Worm (Caenorhabditis elegans) whole organism, young adult: ENCODE results near the gene Y57G11C.31.

Experiments used
- B0336.3 ChIP-seq: fragments of 200-800 bp; sonication (Bioruptor generic); IDR thresholded peaks from 2 replicates; pipeline ENCODE4 v1.3.6; 2022; ENCODE audit warnings: missing genetic modification characterization, missing compliant biosample characterization
- C06A6.2 ChIP-seq: fragments of 200-800 bp; sonication (Bioruptor generic); conservative IDR thresholded peaks from 2 replicates; pipeline ENCODE4 v1.3.6; 2022; ENCODE audit warnings: missing genetic modification characterization, missing compliant biosample characterization
- D2030.7 ChIP-seq: fragments of 200-800 bp; sonication (Bioruptor generic); IDR thresholded peaks from 2 replicates; pipeline ENCODE4 v1.3.6; 2022; ENCODE audit warnings: missing genetic modification reagents, missing genetic modification characterization, missing compliant biosample characterization
- F10E7.11 ChIP-seq: sonication (generic microtip); optimal IDR thresholded peaks from 2 replicates; lab custom pipeline; 2017; ENCODE audit warnings: mild to moderate bottlenecking, missing genetic modification characterization, moderate library complexity, missing compliant biosample characterization
- F33H1.4 ChIP-seq: fragments of 200-800 bp; sonication (Bioruptor generic); IDR thresholded peaks from 2 replicates; pipeline ENCODE4 v1.3.6; 2022; ENCODE audit warnings: missing genetic modification reagents, missing genetic modification characterization, missing compliant biosample characterization
- F55B11.4 ChIP-seq: sonication (generic microtip); optimal IDR thresholded peaks from 2 replicates; lab custom pipeline; 2016; ENCODE audit warnings: missing compliant biosample characterization, missing genetic modification characterization, borderline replicate concordance; ENCODE audit not compliant: insufficient read depth
- K12H6.12 ChIP-seq: fragments of 200-800 bp; sonication (Bioruptor generic); optimal IDR thresholded peaks from 2 replicates; lab custom pipeline; 2018; ENCODE audit warnings: mild to moderate bottlenecking, missing genetic modification characterization, missing compliant biosample characterization
- Y53G8AR.9 ChIP-seq: fragments of 200-800 bp; sonication (Bioruptor generic); conservative IDR thresholded peaks from 2 replicates; pipeline ENCODE4 v1.3.6; 2022; ENCODE audit warnings: missing genetic modification reagents, missing genetic modification characterization, missing compliant biosample characterization
- Y79H2A.3 ChIP-seq: fragments of 200-800 bp; sonication (Bioruptor generic); conservative IDR thresholded peaks from 2 replicates; pipeline ENCODE4 v1.3.6; 2022; ENCODE audit warnings: missing genetic modification reagents, missing genetic modification characterization, missing compliant biosample characterization
- akir-1 ChIP-seq: fragments of 200-800 bp; sonication (Bioruptor generic); optimal IDR thresholded peaks from 2 replicates; lab custom pipeline; 2018; ENCODE audit warnings: mild to moderate bottlenecking, missing genetic modification characterization, moderate library complexity, missing compliant biosample characterization
- aptf-2 ChIP-seq: fragments of 200-800 bp; sonication (Bioruptor generic); conservative IDR thresholded peaks from 2 replicates; pipeline ENCODE4 v1.3.6; 2022; ENCODE audit warnings: missing genetic modification reagents, missing genetic modification characterization, missing compliant biosample characterization
- athp-1 ChIP-seq: sonication (generic microtip); optimal IDR thresholded peaks from 2 replicates; lab custom pipeline; 2017; ENCODE audit warnings: mild to moderate bottlenecking, missing genetic modification characterization, missing compliant biosample characterization
- attf-6 ChIP-seq: fragments of 200-800 bp; sonication (Bioruptor generic); IDR thresholded peaks from 2 replicates; pipeline ENCODE4 v1.3.6; 2022; ENCODE audit warnings: missing genetic modification reagents, missing genetic modification characterization, missing compliant biosample characterization
- cebp-2 ChIP-seq: fragments of 200-800 bp; sonication (Bioruptor generic); IDR thresholded peaks from 2 replicates; pipeline ENCODE4 v1.3.6; 2022; ENCODE audit warnings: missing genetic modification characterization, missing compliant biosample characterization
- egrh-3 ChIP-seq: fragments of 200-800 bp; sonication (Bioruptor generic); IDR thresholded peaks from 2 replicates; pipeline ENCODE4 v1.3.6; 2022; ENCODE audit warnings: missing genetic modification reagents, missing genetic modification characterization, missing compliant biosample characterization
- fkh-3 ChIP-seq: sonication (generic microtip); optimal IDR thresholded peaks from 2 replicates; lab custom pipeline; 2016; ENCODE audit warnings: mild to moderate bottlenecking, missing genetic modification characterization, missing compliant biosample characterization
- gei-17 ChIP-seq: fragments of 200-800 bp; sonication (Bioruptor generic); optimal IDR thresholded peaks from 2 replicates; lab custom pipeline; 2018; ENCODE audit warnings: mild to moderate bottlenecking, missing genetic modification characterization, missing compliant biosample characterization
- hlh-12 ChIP-seq: sonication (generic microtip); optimal IDR thresholded peaks from 2 replicates; lab custom pipeline; 2016; ENCODE audit warnings: missing genetic modification characterization, missing compliant biosample characterization
- hmg-1.2 ChIP-seq: fragments of 200-800 bp; sonication (Bioruptor generic); IDR thresholded peaks from 2 replicates; pipeline ENCODE4 v1.3.6; 2022; ENCODE audit warnings: missing genetic modification reagents, missing genetic modification characterization, missing compliant biosample characterization
- lin-35 ChIP-seq, 3 experiments: fragments of 150-350 bp in 2 of 3; sonication (generic microtip) in 1 of 3; optimal IDR thresholded peaks; 2 replicates each; lab custom pipeline; 2014 to 2018; ENCODE audit warnings: missing biosample characterization in 3 of 3, missing genetic modification characterization in 3 of 3, missing genetic modification reagents in 3 of 3
- lir-1 ChIP-seq: fragments of 200-800 bp; sonication (Bioruptor generic); conservative IDR thresholded peaks from 2 replicates; pipeline ENCODE4 v1.3.6; 2022; ENCODE audit warnings: missing genetic modification reagents, missing genetic modification characterization, missing compliant biosample characterization
- lsl-1 ChIP-seq: fragments of 200-800 bp; sonication (Bioruptor generic); optimal IDR thresholded peaks from 2 replicates; lab custom pipeline; 2018; ENCODE audit warnings: mild to moderate bottlenecking, missing genetic modification characterization, moderate library complexity, missing compliant biosample characterization
- madf-10 ChIP-seq: sonication (generic microtip); optimal IDR thresholded peaks from 2 replicates; lab custom pipeline; 2016; ENCODE audit warnings: mild to moderate bottlenecking, missing genetic modification characterization, missing compliant biosample characterization
- nfyb-1 ChIP-seq: fragments of 200-800 bp; sonication (Bioruptor generic); IDR thresholded peaks from 2 replicates; pipeline ENCODE4 v1.3.6; 2022; ENCODE audit warnings: missing genetic modification reagents, missing genetic modification characterization, missing compliant biosample characterization
- nhr-27 ChIP-seq: fragments of 200-800 bp; sonication (Bioruptor generic); optimal IDR thresholded peaks from 2 replicates; lab custom pipeline; 2018; ENCODE audit warnings: mild to moderate bottlenecking, missing genetic modification characterization, moderate library complexity, missing compliant biosample characterization
- pbrm-1 ChIP-seq: fragments of 200-800 bp; sonication (Bioruptor generic); IDR thresholded peaks from 2 replicates; pipeline ENCODE4 v1.3.6; 2022; ENCODE audit warnings: missing genetic modification reagents, missing genetic modification characterization, missing compliant biosample characterization
- rcor-1 ChIP-seq: fragments of 200-800 bp; sonication (Bioruptor generic); IDR thresholded peaks from 2 replicates; pipeline ENCODE4 v1.3.6; 2022; ENCODE audit warnings: missing genetic modification reagents, missing genetic modification characterization, missing compliant biosample characterization
- snpc-1.1 ChIP-seq: sonication (generic microtip); optimal IDR thresholded peaks from 2 replicates; lab custom pipeline; 2017; ENCODE audit warnings: missing genetic modification characterization, mild to moderate bottlenecking, missing compliant biosample characterization, antibody characterized with exemption, moderate library complexity, missing genotype, missing genetic modification reagents; ENCODE audit not compliant: insufficient read depth
- snpc-1.3 ChIP-seq: sonication (generic microtip); optimal IDR thresholded peaks from 2 replicates; lab custom pipeline; 2017; ENCODE audit warnings: missing genetic modification characterization, mild to moderate bottlenecking, missing compliant biosample characterization, antibody characterized with exemption, moderate library complexity, missing genotype, missing genetic modification reagents; ENCODE audit not compliant: insufficient read depth
- snpc-4 ChIP-seq, 5 experiments: fragments of 150-350 bp in 1 of 5; sonication (generic microtip) in 4 of 5; optimal IDR thresholded peaks; 2 replicates each; lab custom pipeline; 2014 to 2018; ENCODE audit warnings: missing genetic modification characterization in 5 of 5, missing biosample characterization in 3 of 5, antibody characterized with exemption in 2 of 5, mild to moderate bottlenecking in 2 of 5, missing compliant biosample characterization in 2 of 5, missing genotype in 2 of 5, moderate library complexity in 2 of 5, missing genetic modification reagents in 1 of 5
- tbp1 ChIP-seq: fragments of 200-800 bp; sonication (Bioruptor generic); optimal IDR thresholded peaks from 2 replicates; lab custom pipeline; 2018; ENCODE audit warnings: mild to moderate bottlenecking, missing genetic modification characterization, missing compliant biosample characterization
- ztf-18 ChIP-seq: sonication (generic microtip); optimal IDR thresholded peaks from 2 replicates; lab custom pipeline; 2016; ENCODE audit warnings: missing genotype, mild to moderate bottlenecking, missing genetic modification characterization, missing compliant biosample characterization
- ztf-22 ChIP-seq: fragments of 200-800 bp; sonication (Bioruptor generic); optimal IDR thresholded peaks from 2 replicates; lab custom pipeline; 2018; ENCODE audit warnings: mild to moderate bottlenecking, missing genetic modification characterization, moderate library complexity, missing compliant biosample characterization

The Y57G11C.31 gene

ce11 chrIV:14637413-14637812, 39.8 kb upstream of the Y57G11C.31 start, which contains the start of gene srlf-27 (continued):
- no peak for TF ChIP-seq F55B11.4 (tag; lab: Kevin White, UChicago)
- no peak for TF ChIP-seq tbp1 (GFP tag; lab: Kevin White, UChicago)
- TF ChIP-seq gei-17 (GFP tag; lab: Kevin White, UChicago): no peak
- no peak for TF ChIP-seq fkh-3 (tag; lab: Kevin White, UChicago)
- TF ChIP-seq nhr-27 (tag; lab: Kevin White, UChicago): no peak

ce11 chrIV:14648059-14648458, 29.1 kb upstream of the Y57G11C.31 start:
- TF ChIP-seq snpc-4 (GFP tag; optimal IDR thresholded peaks at IDR 0.05; lab: Kevin White, UChicago): peak; percentile 71
- TF ChIP-seq snpc-4 (tag; optimal IDR thresholded peaks at IDR 0.05; lab: Kevin White, UChicago): peak in 3 of 4 experiments; percentile 56 to 94 (median 71)
- peak; percentile 75 for TF ChIP-seq attf-6 (GFP tag; lab: Robert Waterston, UW)

DNA sequence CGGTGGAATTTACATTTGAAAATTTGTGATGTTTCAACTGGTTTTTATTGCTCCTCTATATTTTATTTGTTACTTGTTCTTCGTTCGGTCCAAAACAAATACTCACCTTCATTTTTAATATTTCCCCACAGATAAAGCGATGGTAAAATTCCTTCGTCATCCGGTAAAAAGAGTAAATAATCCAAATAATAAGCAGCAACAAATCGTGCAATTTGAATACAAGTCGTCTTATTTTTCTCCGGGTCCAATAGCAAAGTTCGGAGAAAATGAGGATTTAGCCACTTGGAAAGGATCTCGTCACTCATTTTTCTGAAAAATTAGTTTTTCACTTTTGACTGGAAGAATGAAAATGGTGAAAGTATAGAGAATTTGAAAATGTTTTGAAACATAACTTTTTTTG, 24.1 kb upstream of the Y57G11C.31 start, which contains the start of gene talp-3:
Gene talp-3 (minus strand): TSS at position 315 of the 400 bp plus-strand sequence.
- no peak for TF ChIP-seq lir-1 (GFP tag; lab: Robert Waterston, UW)
- peak; percentile 74; the same call in 1 of the 2 replicates for TF ChIP-seq attf-6 (GFP tag; lab: Robert Waterston, UW)

DNA sequence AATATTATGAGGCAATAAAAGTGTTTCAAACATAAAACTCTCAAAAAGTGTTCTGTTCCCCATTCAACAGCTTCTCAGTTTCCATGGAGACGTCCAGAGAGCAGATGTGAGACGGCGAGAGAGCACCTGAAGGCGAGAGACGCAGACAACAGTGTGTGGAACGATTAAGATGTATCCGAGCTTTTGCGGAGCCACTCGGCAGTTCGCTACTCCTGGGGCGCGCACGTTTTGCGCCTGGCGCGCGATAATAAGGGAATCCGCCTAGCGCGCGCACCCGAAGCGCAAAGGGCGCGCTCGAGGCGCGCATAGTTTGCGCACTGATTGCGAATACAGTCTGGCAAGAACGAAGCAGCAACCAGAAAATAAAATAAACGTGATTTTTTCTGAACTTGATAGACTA, 22.5 kb upstream of the Y57G11C.31 start:
- TF ChIP-seq attf-6 (GFP tag; lab: Robert Waterston, UW): peak; percentile 63; the same call in 1 of the 2 replicates
- peak; percentile 37; the same call in 1 of the 2 replicates for TF ChIP-seq egrh-3 (GFP tag; lab: Robert Waterston, UW)

DNA sequence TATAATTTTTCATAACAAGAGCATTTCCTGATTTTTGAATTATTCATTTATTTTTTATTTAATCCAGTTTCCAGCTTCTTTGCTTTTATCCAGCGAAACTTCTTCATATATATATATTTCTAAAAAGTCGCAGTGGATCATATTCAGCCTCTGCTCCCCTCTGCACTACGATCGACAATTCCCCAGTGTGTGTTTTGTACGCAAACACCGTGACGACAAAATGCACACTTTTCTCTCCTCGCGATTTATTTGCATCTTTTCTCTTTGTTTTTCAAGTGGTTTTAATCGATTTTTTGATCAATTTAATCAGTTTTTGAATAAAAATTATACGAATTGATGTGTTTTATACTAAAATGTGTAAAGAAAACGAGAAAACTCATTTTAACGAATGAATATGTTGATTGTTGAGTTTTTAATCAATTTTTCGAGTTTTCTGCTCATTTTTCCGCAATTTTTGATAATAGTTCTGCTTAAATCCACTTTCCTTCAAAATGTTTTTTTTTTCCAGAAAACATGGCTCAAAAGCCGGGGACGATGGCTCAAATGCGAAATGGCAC, 20.5 kb upstream of the Y57G11C.31 start, which contains the start of gene Y57G11C.33:
Gene Y57G11C.33 (plus strand): TSS at position 507 of the 557 bp plus-strand sequence.
- no peak for TF ChIP-seq lin-35 (GFP tag; optimal IDR thresholded peaks at IDR 0.05; lab: Kevin White, UChicago)
- peak; percentile 38 for TF ChIP-seq snpc-1.3 (tag; lab: Kevin White, UChicago)
- TF ChIP-seq nfyb-1 (GFP tag; lab: Robert Waterston, UW): no peak
- TF ChIP-seq madf-10 (tag; lab: Kevin White, UChicago): no peak
- TF ChIP-seq hmg-1.2: peak; percentile 22; the same call in 1 of the 2 replicates
- no peak for TF ChIP-seq lsl-1 (GFP tag; lab: Kevin White, UChicago)
- peak; percentile 46 for TF ChIP-seq tbp1 (GFP tag; lab: Kevin White, UChicago)
- TF ChIP-seq attf-6 (GFP tag; lab: Robert Waterston, UW): peak; percentile 82
- TF ChIP-seq fkh-3 (tag; lab: Kevin White, UChicago): no peak
- TF ChIP-seq snpc-4 (GFP tag; optimal IDR thresholded peaks at IDR 0.05; lab: Kevin White, UChicago): peak; percentile 85
- peak in 3 of 4 experiments; percentile 89 to 91 (median 89) for TF ChIP-seq snpc-4 (tag; optimal IDR thresholded peaks at IDR 0.05; lab: Kevin White, UChicago)
- TF ChIP-seq cebp-2 (GFP tag; lab: Robert Waterston, UW): no peak

DNA sequence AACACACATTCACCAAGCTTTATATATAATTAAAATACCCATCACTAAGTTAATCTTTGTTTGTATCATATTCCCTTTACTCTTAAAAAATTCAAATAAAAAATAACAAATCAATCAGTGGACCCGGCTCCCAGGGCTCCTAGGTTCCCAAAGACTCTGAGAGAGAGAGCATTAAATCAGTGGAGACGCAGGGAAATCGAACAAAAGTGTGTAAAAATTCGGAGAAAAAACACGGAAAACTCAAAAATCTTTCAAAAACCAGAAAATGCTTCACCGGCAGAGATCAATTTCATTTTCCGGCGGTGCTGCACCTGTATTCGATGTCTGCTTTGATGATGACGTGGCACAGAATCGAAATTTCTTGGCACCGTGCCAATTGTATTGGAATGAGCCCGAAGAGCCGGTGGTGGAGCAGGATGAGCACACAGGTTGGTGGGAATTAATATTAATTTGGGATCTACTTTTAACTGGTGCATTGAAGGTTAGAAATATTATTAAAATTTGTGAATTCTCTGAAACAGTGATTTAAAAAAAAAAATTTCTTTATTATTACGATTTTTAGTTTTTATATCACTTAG, 19.0 kb upstream of the Y57G11C.31 start, which contains the start of gene anoh-2:
Gene anoh-2 (plus strand): TSS at position 255 of the 578 bp plus-strand sequence.
- TF ChIP-seq K12H6.12 (no peak), F33H1.4 (no peak), pbrm-1 (peak; percentile 57; the same call in 1 of the 2 replicates), ztf-22 (GFP tag; lab: Kevin White, UChicago) (no peak), Y53G8AR.9 (0 out of 2 replicates have a peak, but pooled peaks have one; percentile 51), D2030.7 (GFP tag; lab: Robert Waterston, UW) (peak; percentile 30; the same call in 1 of the 2 replicates), akir-1 (GFP tag; lab: Kevin White, UChicago) (no peak), C06A6.2 (GFP tag; lab: Robert Waterston, UW) (no peak), rcor-1 (GFP tag; lab: Robert Waterston, UW) (no peak), snpc-1.3 (tag; lab: Kevin White, UChicago) (peak; percentile 20), hlh-12 (tag; lab: Kevin White, UChicago) (no peak), B0336.3 (GFP tag; lab: Robert Waterston, UW) (peak; percentile 81), F10E7.11 (peak; percentile 47), ztf-18 (tag; lab: Kevin White, UChicago) (peak; percentile 28), athp-1 (tag; lab: Kevin White, UChicago) (peak; percentile 40), aptf-2 (GFP tag; lab: Robert Waterston, UW) (no peak), Y79H2A.3 (GFP tag; lab: Robert Waterston, UW) (0 out of 2 replicates have a peak, but pooled peaks have one; percentile 27), hmg-1.2 (peak; percentile 39), snpc-1.1 (tag; lab: Kevin White, UChicago) (no peak), snpc-4 (GFP tag; optimal IDR thresholded peaks at IDR 0.05; lab: Kevin White, UChicago) (peak; percentile 54), snpc-4 (tag; optimal IDR thresholded peaks at IDR 0.05; lab: Kevin White, UChicago) (peak in 3 of 4 experiments; percentile 10 to 94 (median 16))
